Worm (Caenorhabditis elegans): ENCODE results near the gene F21G4.5.

F21G4.5 gene

DNA sequence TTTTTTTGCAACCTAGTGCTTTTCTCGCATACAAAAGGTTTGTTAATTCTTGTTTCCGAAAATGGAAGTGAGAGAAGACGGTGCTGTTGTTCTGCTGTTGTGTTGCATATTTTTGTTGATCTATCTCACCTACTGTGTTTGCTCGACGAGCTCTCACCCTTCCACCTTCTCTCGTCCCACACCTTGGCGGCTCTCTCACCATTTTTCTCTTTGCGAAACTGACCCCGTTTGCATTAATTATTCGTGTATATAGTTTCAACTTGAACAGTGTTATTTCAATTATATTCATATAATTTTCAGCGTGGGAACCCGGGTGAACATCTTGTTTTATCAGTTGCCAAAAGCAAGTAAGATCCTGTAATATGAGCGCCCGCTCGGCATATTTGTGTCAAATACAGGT is 28.8 kb upstream of the F21G4.5 start, which contains the start of gene R07B1.9 (continued):
- TF ChIP-seq xnd-1 (tag; optimal IDR thresholded peaks at IDR 0.05) (no peak), Y53G8AR.9 (GFP tag; conservative IDR thresholded peaks at IDR 0.05) (no peak), chd-7 (tag; optimal IDR thresholded peaks at IDR 0.05) (no peak), nhr-120 (GFP tag; IDR thresholded peaks at IDR 0.05) (no peak)

DNA sequence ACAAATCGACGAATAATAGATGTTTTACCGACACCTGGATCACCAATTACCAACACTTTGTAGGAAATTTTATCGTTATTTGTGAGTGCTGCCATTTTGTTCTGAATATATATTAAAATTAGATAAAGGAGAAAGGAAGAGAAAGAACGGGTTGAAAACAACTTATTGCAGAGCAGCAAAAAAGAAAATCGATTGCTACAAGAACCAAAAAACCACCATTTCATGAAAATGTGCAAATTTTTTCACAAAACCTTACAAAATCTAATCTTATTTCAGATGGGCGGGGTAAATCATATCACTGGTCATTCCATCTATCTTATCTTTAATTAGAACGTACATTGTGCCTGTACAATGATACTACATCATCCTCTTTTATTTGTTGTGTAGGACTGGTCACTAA is 23.8 kb upstream of the F21G4.5 start, which contains the start of gene glo-1:
Gene glo-1, minus strand, starts transcription at position 101 of the 400 bp plus-strand sequence.
- no peak for TF ChIP-seq hlh-12 (tag; optimal IDR thresholded peaks at IDR 0.05)
- TF ChIP-seq dpl-1 (GFP tag; optimal IDR thresholded peaks at IDR 0.05) = no peak
- TF ChIP-seq F39B2.1 (GFP tag; IDR thresholded peaks at IDR 0.05) = no peak
- TF ChIP-seq attf-3 (GFP tag; conservative IDR thresholded peaks at IDR 0.05) = no peak
- TF ChIP-seq egl-44 (GFP tag; IDR thresholded peaks at IDR 0.05) = no peak
- no peak for TF ChIP-seq sdz-38 (tag; optimal IDR thresholded peaks at IDR 0.05)
- TF ChIP-seq ztf-6 (GFP tag; IDR thresholded peaks at IDR 0.05) = no peak
- TF ChIP-seq lin-40 (tag; optimal IDR thresholded peaks at IDR 0.05) = no peak
- TF ChIP-seq attf-6 (GFP tag; IDR thresholded peaks at IDR 0.05) = no peak
- TF ChIP-seq egl-18 (GFP tag; IDR thresholded peaks at IDR 0.05) = no peak
- TF ChIP-seq xnd-1 (tag; optimal IDR thresholded peaks at IDR 0.05) = no peak
- TF ChIP-seq lir-1 (GFP tag; conservative IDR thresholded peaks at IDR 0.05) = no peak
- no peak for TF ChIP-seq somi-1 (GFP tag; optimal IDR thresholded peaks at IDR 0.05)
- no peak for TF ChIP-seq zfh-2 (GFP tag; conservative IDR thresholded peaks at IDR 0.05)
- no peak for TF ChIP-seq ceh-91 (GFP tag; IDR thresholded peaks at IDR 0.05)
- TF ChIP-seq mes-4 (tag; optimal IDR thresholded peaks at IDR 0.05) = no peak
- no peak for TF ChIP-seq aptf-3 (GFP tag; IDR thresholded peaks at IDR 0.05)
- no peak for TF ChIP-seq rcor-1 (GFP tag; IDR thresholded peaks at IDR 0.05)
- TF ChIP-seq lin-35 (GFP tag; optimal IDR thresholded peaks at IDR 0.05) = no peak
- TF ChIP-seq nhr-27 (tag; optimal IDR thresholded peaks at IDR 0.05) = no peak

DNA sequence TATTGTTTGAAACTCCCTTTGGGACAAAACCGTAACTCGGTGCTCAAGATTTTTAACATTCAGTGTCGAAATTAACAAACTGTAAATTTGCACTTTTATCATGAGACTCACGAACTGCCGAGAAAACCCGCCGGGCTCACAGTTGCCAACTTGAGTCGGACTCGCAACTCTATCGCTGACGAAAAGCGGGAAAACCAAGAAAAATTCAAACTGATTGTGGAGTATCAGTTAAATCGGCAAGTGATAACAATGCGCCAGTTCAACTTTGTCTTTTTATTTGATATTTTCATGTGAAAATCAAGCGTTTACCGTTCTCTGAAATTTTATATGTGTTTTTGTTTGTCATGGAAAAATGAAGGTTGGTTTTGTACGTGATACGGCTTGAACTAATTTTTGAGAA is 23.4 kb upstream of the F21G4.5 start:
- peak; percentile 68 for TF ChIP-seq nhr-80 (tag; optimal IDR thresholded peaks at IDR 0.05)
- TF ChIP-seq pha-4 (tag; optimal IDR thresholded peaks at IDR 0.05) = no peak

DNA sequence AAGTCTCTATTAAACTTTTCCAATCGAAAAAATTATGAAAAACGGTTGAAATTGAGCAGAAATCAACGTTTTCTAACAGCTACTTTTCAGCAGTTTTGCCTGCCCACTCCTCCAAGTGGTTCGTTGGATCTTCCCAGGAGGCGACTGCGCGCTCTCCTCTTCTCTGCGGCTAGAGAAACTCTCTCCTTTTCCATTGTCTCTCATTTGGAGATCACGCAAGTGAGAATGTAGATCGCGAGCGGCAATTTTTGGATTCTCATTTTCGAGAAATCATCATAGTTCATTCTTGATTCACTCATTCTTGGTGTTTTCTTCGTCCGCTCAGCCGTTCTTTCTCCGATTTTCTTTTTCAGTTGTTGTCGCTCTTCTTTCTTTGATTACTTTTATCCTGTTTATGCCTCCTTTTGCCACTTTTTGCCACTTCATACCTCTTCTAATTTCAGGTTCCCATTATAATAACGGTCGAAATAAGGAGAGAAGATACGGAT is 22.1 kb upstream of the F21G4.5 start, which contains the start of gene mrp-4:
Gene mrp-4, plus strand, starts transcription at position 438 of the 488 bp plus-strand sequence.
- no peak for TF ChIP-seq nfya-2 (GFP tag; IDR thresholded peaks at IDR 0.05)
- TF ChIP-seq let-526 (GFP tag; IDR thresholded peaks at IDR 0.05) = no peak
- TF ChIP-seq mcd-1 (GFP tag; IDR thresholded peaks at IDR 0.05) = no peak
- TF ChIP-seq sptf-2 (GFP tag; optimal IDR thresholded peaks at IDR 0.05) = no peak
- TF ChIP-seq ztf-25 (GFP tag; IDR thresholded peaks at IDR 0.05) = no peak
- no peak for TF ChIP-seq F52B5.7 (tag; optimal IDR thresholded peaks at IDR 0.05)
- no peak for TF ChIP-seq cebp-2 (GFP tag; IDR thresholded peaks at IDR 0.05)
- TF ChIP-seq ZK185.1 (tag; optimal IDR thresholded peaks at IDR 0.05; ENCODE audit: poor library complexity, severe bottlenecking) = no peak
- no peak for TF ChIP-seq ekl-4 (GFP tag; IDR thresholded peaks at IDR 0.05)
- TF ChIP-seq bed-2 (GFP tag; IDR thresholded peaks at IDR 0.05) = no peak
- TF ChIP-seq attf-3 (GFP tag; conservative IDR thresholded peaks at IDR 0.05) = no peak
- TF ChIP-seq dpl-1 (GFP tag; optimal IDR thresholded peaks at IDR 0.05) = peak; percentile 36
- no peak for TF ChIP-seq akir-1 (GFP tag; optimal IDR thresholded peaks at IDR 0.05)
- TF ChIP-seq hrde-1 (tag; optimal IDR thresholded peaks at IDR 0.05; ENCODE audit: borderline replicate concordance) = no peak
- peak; percentile 82 for TF ChIP-seq hmg-1.2 (GFP tag; IDR thresholded peaks at IDR 0.05)
- no peak for TF ChIP-seq die-1 (tag; optimal IDR thresholded peaks at IDR 0.05)
- TF ChIP-seq attf-5 (GFP tag; optimal IDR thresholded peaks at IDR 0.05) = no peak
- no peak for TF ChIP-seq ceh-100 (GFP tag; IDR thresholded peaks at IDR 0.05)
- no peak for TF ChIP-seq tbx-9 (tag; optimal IDR thresholded peaks at IDR 0.05; ENCODE audit: borderline replicate concordance)
- TF ChIP-seq ztf-26 (tag; optimal IDR thresholded peaks at IDR 0.05) = no peak
- no peak for TF ChIP-seq Y56A3A.18 (GFP tag; IDR thresholded peaks at IDR 0.05)
- TF ChIP-seq efl-1 (GFP tag; optimal IDR thresholded peaks at IDR 0.05) = peak; percentile 90
- TF ChIP-seq F37B4.10 (GFP tag; IDR thresholded peaks at IDR 0.05) = no peak

Data from whole organism, young adult.